Fruit fly (Drosophila melanogaster) whole organism, embryonic: ENCODE measurements around the gene CG15406.

ENCODE experiments used
- B-H1 ChIP-seq: fragments of 200-800 bp; sonication (Bioruptor generic); IDR thresholded peaks from 3 replicates; pipeline ENCODE4 v1.3.6; 2022; ENCODE audit warnings: missing biosample characterization, missing genetic modification characterization
- CG10147 ChIP-seq: fragments of 200-800 bp; sonication (Bioruptor generic); optimal IDR thresholded peaks from 2 replicates; lab custom pipeline; 2019; ENCODE audit warnings: missing biosample characterization, mild to moderate bottlenecking, missing genetic modification characterization, moderate library complexity
- CG10654 ChIP-seq: fragments of 200-800 bp; sonication (Bioruptor generic); optimal IDR thresholded peaks from 2 replicates; lab custom pipeline; 2016; ENCODE audit warnings: missing biosample characterization, missing genetic modification characterization
- CG10979 ChIP-seq: fragments of 200-800 bp; sonication (Bioruptor generic); optimal IDR thresholded peaks from 2 replicates; lab custom pipeline; 2018; ENCODE audit warnings: missing biosample characterization, mild to moderate bottlenecking, missing genetic modification characterization, moderate library complexity
- CG11695 ChIP-seq: fragments of 200-800 bp; sonication (Bioruptor generic); IDR thresholded peaks from 3 replicates; pipeline ENCODE4 v1.3.6; 2022; ENCODE audit warnings: missing biosample characterization, missing genetic modification characterization
- CG1233 ChIP-seq: fragments of 200-800 bp; sonication (Bioruptor generic); optimal IDR thresholded peaks from 4 replicates; lab custom pipeline; 2018; ENCODE audit warnings: missing biosample characterization, mild to moderate bottlenecking, missing genetic modification characterization
- CG14667 ChIP-seq: fragments of 200-800 bp; sonication (Bioruptor generic); IDR thresholded peaks from 2 replicates; pipeline ENCODE4 v1.3.6; 2022; ENCODE audit warnings: missing biosample characterization, missing genetic modification characterization
- CG14710 ChIP-seq: fragments of 200-800 bp; sonication (Bioruptor generic); optimal IDR thresholded peaks from 3 replicates; lab custom pipeline; 2019; ENCODE audit warnings: missing biosample characterization, mild to moderate bottlenecking, missing genetic modification characterization, moderate library complexity
- CG15073 ChIP-seq: fragments of 200-800 bp; sonication (Bioruptor generic); optimal IDR thresholded peaks from 2 replicates; lab custom pipeline; 2016; ENCODE audit warnings: missing biosample characterization, missing genetic modification characterization
- CG18599 ChIP-seq: fragments of 200-800 bp; sonication (Bioruptor generic); optimal IDR thresholded peaks from 3 replicates; lab custom pipeline; 2017; ENCODE audit warnings: missing biosample characterization, missing genetic modification characterization, mild to moderate bottlenecking, moderate library complexity, missing genetic modification reagents
- CG2202 ChIP-seq: fragments of 200-800 bp; sonication (Bioruptor generic); optimal IDR thresholded peaks from 2 replicates; lab custom pipeline; 2018; ENCODE audit warnings: missing biosample characterization, mild to moderate bottlenecking, missing genetic modification characterization
- CG2875 ChIP-seq: fragments of 200-800 bp; sonication (Bioruptor generic); optimal IDR thresholded peaks from 2 replicates; lab custom pipeline; 2017; ENCODE audit warnings: missing biosample characterization, mild to moderate bottlenecking, missing genetic modification characterization, missing genetic modification reagents
- CG31388 ChIP-seq: fragments of 200-800 bp; sonication (Bioruptor generic); optimal IDR thresholded peaks from 2 replicates; lab custom pipeline; 2016; ENCODE audit warnings: missing biosample characterization, missing genetic modification characterization
- CG3726 ChIP-seq: fragments of 200-800 bp; sonication (Bioruptor generic); IDR thresholded peaks from 3 replicates; pipeline ENCODE4, ENCODE4 v1.3.6; 2022; ENCODE audit warnings: missing biosample characterization, missing genetic modification characterization
- CG3995 ChIP-seq: fragments of 200-800 bp; sonication (Bioruptor generic); optimal IDR thresholded peaks from 3 replicates; lab custom pipeline; 2016; ENCODE audit warnings: missing biosample characterization, missing genetic modification characterization
- CG4820 ChIP-seq: fragments of 200-800 bp; sonication (Bioruptor generic); optimal IDR thresholded peaks from 3 replicates; lab custom pipeline; 2016; ENCODE audit warnings: missing biosample characterization, missing genetic modification characterization
- CG4854 ChIP-seq: fragments of 200-800 bp; sonication (Bioruptor generic); optimal IDR thresholded peaks from 2 replicates; lab custom pipeline; 2016; ENCODE audit warnings: missing biosample characterization, missing genetic modification characterization, inconsistent platforms
- CG7928 ChIP-seq: fragments of 200-800 bp; sonication (Bioruptor generic); optimal IDR thresholded peaks from 2 replicates; lab custom pipeline; 2017; ENCODE audit warnings: missing biosample characterization, mild to moderate bottlenecking, missing genetic modification characterization
- CG8924 ChIP-seq: fragments of 200-800 bp; optimal IDR thresholded peaks from 3 replicates; lab custom pipeline; 2019; ENCODE audit warnings: missing biosample characterization, mild to moderate bottlenecking, missing genetic modification characterization, moderate library complexity
- Fer1 ChIP-seq: fragments of 200-800 bp; sonication (Bioruptor generic); optimal IDR thresholded peaks from 2 replicates; lab custom pipeline; 2017; ENCODE audit warnings: missing biosample characterization, mild to moderate bottlenecking, missing genetic modification characterization
- Gug ChIP-seq: fragments of 200-800 bp; sonication (Bioruptor generic); IDR thresholded peaks from 4 replicates; pipeline ENCODE4 v1.3.6; 2022; ENCODE audit warnings: missing biosample characterization, missing genetic modification characterization
- Hmx ChIP-seq: fragments of 200-800 bp; sonication (Bioruptor generic); optimal IDR thresholded peaks from 2 replicates; lab custom pipeline; 2016; ENCODE audit warnings: missing biosample characterization, missing genetic modification characterization
- Hsf ChIP-seq: fragments of 200-800 bp; sonication (Bioruptor generic); optimal IDR thresholded peaks from 3 replicates; lab custom pipeline; 2016; ENCODE audit warnings: missing biosample characterization, missing genetic modification characterization
- Jarid2 ChIP-seq: fragments of 200-800 bp; sonication (Bioruptor generic); optimal IDR thresholded peaks from 3 replicates; lab custom pipeline; 2017; ENCODE audit warnings: mild to moderate bottlenecking, missing biosample characterization, missing genetic modification reagents, missing genetic modification characterization
- Lhr ChIP-seq: fragments of 200-800 bp; sonication (Bioruptor generic); optimal IDR thresholded peaks from 3 replicates; lab custom pipeline; 2017; ENCODE audit warnings: mild to moderate bottlenecking, missing biosample characterization, missing genetic modification reagents, missing genetic modification characterization
- Mad ChIP-seq: fragments of 200-800 bp; sonication (Bioruptor generic); optimal IDR thresholded peaks from 2 replicates; lab custom pipeline; 2016; ENCODE audit warnings: missing biosample characterization, missing genetic modification characterization
- Myb ChIP-seq: fragments of 200-800 bp; sonication (Bioruptor generic); optimal IDR thresholded peaks from 2 replicates; lab custom pipeline; 2016; ENCODE audit warnings: missing biosample characterization, missing genetic modification characterization
- NfI ChIP-seq: fragments of 200-800 bp; sonication (Bioruptor generic); optimal IDR thresholded peaks from 3 replicates; lab custom pipeline; 2018; ENCODE audit warnings: missing biosample characterization, mild to moderate bottlenecking, missing genetic modification characterization, moderate library complexity
- Pdp1 ChIP-seq, 2 experiments: fragments of 200-800 bp; sonication (Bioruptor generic); optimal IDR thresholded peaks; 3 replicates each; lab custom pipeline; 2016; ENCODE audit warnings: missing biosample characterization in 2 of 2, missing genetic modification characterization in 2 of 2, mild to moderate bottlenecking in 1 of 2, moderate library complexity in 1 of 2
- Six4 ChIP-seq: fragments of 200-800 bp; sonication (Bioruptor generic); optimal IDR thresholded peaks from 2 replicates; lab custom pipeline; 2016; ENCODE audit warnings: missing biosample characterization, missing genetic modification characterization
- TFAM ChIP-seq: fragments of 200-800 bp; sonication (Bioruptor generic); optimal IDR thresholded peaks from 2 replicates; lab custom pipeline; 2017; ENCODE audit warnings: missing biosample characterization, missing genetic modification characterization, inconsistent platforms
- aop ChIP-seq: fragments of 200-800 bp; sonication (Bioruptor generic); IDR thresholded peaks from 2 replicates; pipeline ENCODE4 v1.3.6; 2022; ENCODE audit warnings: missing biosample characterization, missing genetic modification characterization
- cad ChIP-seq: fragments of >200 bp; optimal IDR thresholded peaks from 2 replicates; lab custom pipeline; 2017; ENCODE audit warnings: missing biosample characterization, missing genetic modification characterization
- grau ChIP-seq: fragments of 200-800 bp; optimal IDR thresholded peaks from 3 replicates; lab custom pipeline; 2019; ENCODE audit warnings: missing biosample characterization, mild to moderate bottlenecking, missing genetic modification characterization, moderate library complexity
- ham ChIP-seq: fragments of 200-800 bp; sonication (Bioruptor generic); IDR thresholded peaks from 2 replicates; pipeline ENCODE4 v1.3.6; 2022; ENCODE audit warnings: missing biosample characterization, missing genetic modification characterization
- jumu ChIP-seq: fragments of 200-800 bp; sonication (Bioruptor generic); optimal IDR thresholded peaks from 3 replicates; lab custom pipeline; 2016; ENCODE audit warnings: missing biosample characterization, missing genetic modification characterization
- mirr ChIP-seq: fragments of 200-800 bp; sonication (Bioruptor generic); optimal IDR thresholded peaks from 3 replicates; lab custom pipeline; 2018; ENCODE audit warnings: missing biosample characterization, mild to moderate bottlenecking, missing genetic modification characterization
- oc ChIP-seq: fragments of 200-800 bp; sonication (Bioruptor generic); optimal IDR thresholded peaks from 2 replicates; lab custom pipeline; 2018; ENCODE audit warnings: missing biosample characterization, mild to moderate bottlenecking, missing genetic modification characterization, moderate library complexity
- otp ChIP-seq: fragments of 200-800 bp; sonication (Bioruptor generic); IDR thresholded peaks from 3 replicates; pipeline ENCODE4, ENCODE4 v1.3.6; 2022; ENCODE audit warnings: missing biosample characterization, missing genetic modification characterization
- p53 ChIP-seq: fragments of 200-800 bp; sonication (Bioruptor generic); optimal IDR thresholded peaks from 2 replicates; lab custom pipeline; 2016; ENCODE audit warnings: missing biosample characterization, missing genetic modification characterization
- run ChIP-seq: fragments of 200-800 bp; sonication (Bioruptor generic); optimal IDR thresholded peaks from 3 replicates; lab custom pipeline; 2018; ENCODE audit warnings: missing biosample characterization, mild to moderate bottlenecking, missing genetic modification characterization
- sd ChIP-seq: fragments of 200-800 bp; sonication (Bioruptor generic); optimal IDR thresholded peaks from 3 replicates; lab custom pipeline; 2018; ENCODE audit warnings: missing biosample characterization, mild to moderate bottlenecking, missing genetic modification characterization, moderate library complexity
- sens-2 ChIP-seq: fragments of 200-800 bp; sonication (Bioruptor generic); IDR thresholded peaks from 2 replicates; pipeline ENCODE4 v1.3.6; 2022; ENCODE audit warnings: missing biosample characterization, missing genetic modification characterization
- shn ChIP-seq: fragments of 200-800 bp; sonication (Bioruptor generic); optimal IDR thresholded peaks from 3 replicates; lab custom pipeline; 2016; ENCODE audit warnings: missing biosample characterization, missing genetic modification characterization
- slp2 ChIP-seq: fragments of 200-800 bp; sonication (Bioruptor generic); optimal IDR thresholded peaks from 2 replicates; lab custom pipeline; 2016; ENCODE audit warnings: missing biosample characterization, missing genetic modification characterization
- so ChIP-seq: fragments of 200-800 bp; sonication (Bioruptor generic); IDR thresholded peaks from 3 replicates; pipeline ENCODE4 v1.3.6; 2022; ENCODE audit warnings: missing biosample characterization, missing genetic modification characterization
- stwl ChIP-seq: fragments of 200-800 bp; sonication (Bioruptor generic); optimal IDR thresholded peaks from 3 replicates; lab custom pipeline; 2018; ENCODE audit warnings: missing biosample characterization, mild to moderate bottlenecking, missing genetic modification characterization, moderate library complexity
- sug ChIP-seq: fragments of 200-800 bp; optimal IDR thresholded peaks from 2 replicates; lab custom pipeline; 2019; ENCODE audit warnings: missing biosample characterization, mild to moderate bottlenecking, missing genetic modification characterization, moderate library complexity
- tio ChIP-seq: fragments of 200-800 bp; sonication (Bioruptor generic); optimal IDR thresholded peaks from 2 replicates; lab custom pipeline; 2017; ENCODE audit warnings: missing biosample characterization, missing genetic modification characterization, inconsistent platforms
- trh ChIP-seq: fragments of 200-800 bp; sonication (Bioruptor generic); optimal IDR thresholded peaks from 2 replicates; lab custom pipeline; 2016; ENCODE audit warnings: missing biosample characterization, missing genetic modification characterization
- tx ChIP-seq: fragments of 200-800 bp; sonication (Bioruptor generic); optimal IDR thresholded peaks from 2 replicates; lab custom pipeline; 2016; ENCODE audit warnings: missing biosample characterization, missing genetic modification characterization

CG15406 gene

dm6 chr2L:3348146-3348747 lies 39.2 kb downstream of the CG15406 start (continued):
- peak; percentile 37 for TF ChIP-seq Myb (GFP tag; lab: Kevin White, UChicago)
- peak; percentile 70 for TF ChIP-seq NfI (GFP tag; lab: Kevin White, UChicago)
- peak; percentile 61 for TF ChIP-seq tio (GFP tag; lab: Kevin White, UChicago)
- peak; percentile 67 for TF ChIP-seq CG4820 (GFP tag; lab: Kevin White, UChicago)
- TF ChIP-seq Pdp1 (GFP tag; optimal IDR thresholded peaks at IDR 0.05; lab: Kevin White, UChicago) = peak; percentile 53 to 57
- TF ChIP-seq CG2875 (GFP tag; lab: Kevin White, UChicago) = peak; percentile 84
- no peak for TF ChIP-seq Fer1 (GFP tag; lab: Kevin White, UChicago)
- TF ChIP-seq CG2202 = peak; percentile 57
- peak; percentile 88 for TF ChIP-seq CG10979
- peak; percentile 93 for TF ChIP-seq otp (GFP tag; lab: Robert Waterston, UW)
- TF ChIP-seq CG10147 (GFP tag; lab: Kevin White, UChicago) = peak; percentile 1
- peak; percentile 89 for TF ChIP-seq CG14667 (GFP tag; lab: Robert Waterston, UW)
- TF ChIP-seq TFAM = no peak
- TF ChIP-seq grau (tag; lab: Kevin White, UChicago) = peak; percentile 64
- TF ChIP-seq cad = no peak
- TF ChIP-seq CG1233 (GFP tag; lab: Kevin White, UChicago) = peak; percentile 75
- TF ChIP-seq CG8924 (tag; lab: Kevin White, UChicago) = peak; percentile 78
- peak; percentile 81; the same call in 3 of the 4 replicates for TF ChIP-seq Gug (GFP tag; lab: Robert Waterston, UW)
- peak; percentile 53 for TF ChIP-seq Lhr (GFP tag; lab: Kevin White, UChicago)
- TF ChIP-seq CG3726 (GFP tag; lab: Robert Waterston, UW) = peak; percentile 91
- no peak for TF ChIP-seq CG7928 (GFP tag; lab: Kevin White, UChicago)
- no peak for TF ChIP-seq ham (GFP tag; lab: Robert Waterston, UW)
- peak; percentile 50 for TF ChIP-seq Jarid2
- TF ChIP-seq CG3995 (GFP tag; lab: Kevin White, UChicago) = peak; percentile 85
- peak; percentile 78; the same call in 1 of the 2 replicates for TF ChIP-seq aop (GFP tag; lab: Robert Waterston, UW)
- no peak for TF ChIP-seq CG15073 (GFP tag; lab: Kevin White, UChicago)
- no peak for TF ChIP-seq Hmx (GFP tag; lab: Kevin White, UChicago)
- TF ChIP-seq CG18599 = peak; percentile 51
- TF ChIP-seq tx (GFP tag; lab: Kevin White, UChicago) = peak; percentile 33
- peak; percentile 85 for TF ChIP-seq oc (tag; lab: Kevin White, UChicago)
- TF ChIP-seq so (GFP tag; lab: Robert Waterston, UW) = peak; percentile 49; the same call in 1 of the 3 replicates
- TF ChIP-seq stwl = peak; percentile 11
- no peak for TF ChIP-seq trh (GFP tag; lab: Kevin White, UChicago)
- peak; percentile 70 for TF ChIP-seq CG10654 (GFP tag; lab: Kevin White, UChicago)
- TF ChIP-seq run (tag; lab: Kevin White, UChicago) = peak; percentile 81
- TF ChIP-seq Hsf (GFP tag; lab: Kevin White, UChicago) = peak; percentile 51
- peak; percentile 61 for TF ChIP-seq shn (GFP tag; lab: Kevin White, UChicago)
- no peak for TF ChIP-seq p53 (GFP tag; lab: Kevin White, UChicago)
- TF ChIP-seq mirr (GFP tag; lab: Kevin White, UChicago) = no peak
- TF ChIP-seq CG31388 (GFP tag; lab: Kevin White, UChicago) = peak; percentile 22
- TF ChIP-seq B-H1 = peak; percentile 90
- peak; percentile 6 for TF ChIP-seq sd (tag; lab: Kevin White, UChicago)
- TF ChIP-seq slp2 = peak; percentile 83
- peak; percentile 66 for TF ChIP-seq CG14710 (tag; lab: Kevin White, UChicago)
- peak; percentile 91 for TF ChIP-seq sens-2 (GFP tag; lab: Robert Waterston, UW)
- peak; percentile 69 for TF ChIP-seq Six4 (GFP tag; lab: Kevin White, UChicago)
- TF ChIP-seq sug (tag; lab: Kevin White, UChicago) = no peak
- peak; percentile 53 for TF ChIP-seq jumu (GFP tag; lab: Kevin White, UChicago)
- peak; percentile 58 for TF ChIP-seq Mad (GFP tag; lab: Kevin White, UChicago)
- peak; percentile 24 for TF ChIP-seq CG4854 (GFP tag; lab: Kevin White, UChicago)
- peak; percentile 87 for TF ChIP-seq CG11695
